Fruit fly (Drosophila melanogaster): Measurements from ENCODE around the gene 5PtaseI.

dm6 chr3R:25054451-25055188 lies 9.7 kb upstream of the 5PtaseI start, which contains the start of gene CG31109:
- TF ChIP-seq ttk (optimal IDR thresholded peaks at IDR 0.05) (no peak), psq (optimal IDR thresholded peaks at IDR 0.05) (no peak), Myc (optimal IDR thresholded peaks at IDR 0.05) (no peak), insv (optimal IDR thresholded peaks at IDR 0.05) (no peak), h (optimal IDR thresholded peaks at IDR 0.05) (no peak)

All from Kc167 (cell line).